Fruit fly (Drosophila melanogaster) whole organism, adult: Measurements from ENCODE around the gene CG8064.
A peak's percentile ranks its signal among the peaks of the same experiment; 100 is the strongest.

Experiments used
- CG11617 ChIP-seq: fragments of 200-800 bp; sonication (Bioruptor generic); optimal IDR thresholded peaks from 2 replicates; lab custom pipeline; 2017; ENCODE audit warnings: mild to moderate bottlenecking, missing biosample characterization, missing genetic modification reagents, missing genetic modification characterization
- CG12768 ChIP-seq: fragments of 200-800 bp; sonication (Bioruptor generic); optimal IDR thresholded peaks from 2 replicates; lab custom pipeline; 2017; ENCODE audit warnings: missing biosample characterization, missing genetic modification characterization, mild to moderate bottlenecking, moderate library complexity, missing genetic modification reagents
- CG14711 ChIP-seq: fragments of 200-800 bp; sonication (Bioruptor generic); optimal IDR thresholded peaks from 2 replicates; lab custom pipeline; 2018; ENCODE audit warnings: missing biosample characterization, mild to moderate bottlenecking, missing genetic modification characterization, moderate library complexity
- CG1620 ChIP-seq: fragments of 200-800 bp; sonication (Bioruptor generic); optimal IDR thresholded peaks from 2 replicates; lab custom pipeline; 2016; ENCODE audit warnings: missing biosample characterization, missing genetic modification characterization
- CG33017 ChIP-seq: fragments of 200-800 bp; sonication (Bioruptor generic); optimal IDR thresholded peaks from 2 replicates; lab custom pipeline; 2018; ENCODE audit warnings: missing biosample characterization, mild to moderate bottlenecking, missing genetic modification characterization, moderate library complexity
- CG5204 ChIP-seq: fragments of 200-800 bp; sonication (Bioruptor generic); optimal IDR thresholded peaks from 2 replicates; lab custom pipeline; 2016; ENCODE audit warnings: missing biosample characterization, missing genetic modification characterization
- CG7045 ChIP-seq: fragments of 200-800 bp; sonication (Bioruptor generic); optimal IDR thresholded peaks from 2 replicates; lab custom pipeline; 2017; ENCODE audit warnings: missing biosample characterization, mild to moderate bottlenecking, missing genetic modification characterization
- CG7101 ChIP-seq: fragments of 200-800 bp; sonication (Bioruptor generic); optimal IDR thresholded peaks from 2 replicates; lab custom pipeline; 2018; ENCODE audit warnings: missing biosample characterization, mild to moderate bottlenecking, missing genetic modification characterization, moderate library complexity
- Clk ChIP-seq: fragments of 200-800 bp; sonication (Bioruptor generic); optimal IDR thresholded peaks from 2 replicates; lab custom pipeline; 2017; ENCODE audit warnings: missing biosample characterization, missing genetic modification characterization
- Crg-1 ChIP-seq: fragments of 200-800 bp; sonication (Bioruptor generic); optimal IDR thresholded peaks from 2 replicates; lab custom pipeline; 2016; ENCODE audit warnings: missing biosample characterization, missing genetic modification characterization
- Hr96 ChIP-seq: fragments of 200-800 bp; sonication (Bioruptor generic); optimal IDR thresholded peaks from 2 replicates; lab custom pipeline; 2016; ENCODE audit warnings: missing biosample characterization, missing genetic modification characterization
- Mnt ChIP-seq: fragments of 200-800 bp; sonication (Bioruptor generic); optimal IDR thresholded peaks from 2 replicates; lab custom pipeline; 2016; ENCODE audit warnings: missing biosample characterization, mild to moderate bottlenecking, missing genetic modification characterization
- bab1 ChIP-seq: fragments of 200-800 bp; sonication (Bioruptor generic); optimal IDR thresholded peaks from 3 replicates; lab custom pipeline; 2019; ENCODE audit warnings: missing biosample characterization, mild to moderate bottlenecking, missing genetic modification characterization, moderate library complexity
- cic ChIP-seq: fragments of 200-800 bp; sonication (Bioruptor generic); optimal IDR thresholded peaks from 2 replicates; lab custom pipeline; 2017; ENCODE audit warnings: missing biosample characterization, mild to moderate bottlenecking, missing genetic modification characterization, moderate library complexity
- cnc ChIP-seq, 2 experiments: fragments of >200 bp; optimal IDR thresholded peaks; 2 replicates each; lab custom pipeline; 2017
- kay ChIP-seq: fragments of 200-800 bp; sonication (Bioruptor generic); peaks from one replicate; lab custom pipeline; 2016; ENCODE audit warnings: missing biosample characterization, missing genetic modification characterization, borderline replicate concordance
- ovo ChIP-seq: fragments of 200-800 bp; sonication (Bioruptor generic); optimal IDR thresholded peaks from 2 replicates; lab custom pipeline; 2016; ENCODE audit warnings: missing biosample characterization, missing genetic modification characterization
- pad ChIP-seq: fragments of 200-800 bp; sonication (Bioruptor generic); optimal IDR thresholded peaks from 3 replicates; lab custom pipeline; 2017; ENCODE audit warnings: missing biosample characterization, missing genetic modification characterization, mild to moderate bottlenecking, moderate library complexity, missing genetic modification reagents
- tj ChIP-seq: fragments of 200-800 bp; sonication (Bioruptor generic); optimal IDR thresholded peaks from 3 replicates; lab custom pipeline; 2017; ENCODE audit warnings: missing biosample characterization, mild to moderate bottlenecking, missing genetic modification characterization, moderate library complexity
- toe ChIP-seq: fragments of 200-800 bp; sonication (Bioruptor generic); optimal IDR thresholded peaks from 2 replicates; lab custom pipeline; 2016; ENCODE audit warnings: missing biosample characterization, missing genetic modification characterization

Gene CG8064

dm6 chr3R:18297444-18298297 lies 14.2 kb downstream of the CG8064 start:
- TF ChIP-seq kay (GFP tag; lab: Kevin White, UChicago) (peak; percentile 96), ovo (GFP tag; lab: Kevin White, UChicago) (no peak)

- TF ChIP-seq Hr96: peak; percentile 29
- TF ChIP-seq cic (GFP tag; lab: Kevin White, UChicago): peak; percentile 55
- TF ChIP-seq CG33017 (tag; lab: Kevin White, UChicago): peak; percentile 11
- TF ChIP-seq CG11617 (GFP tag; lab: Kevin White, UChicago): no peak
- peak; percentile 41 for TF ChIP-seq ovo (GFP tag; lab: Kevin White, UChicago)
- no peak for TF ChIP-seq kay (GFP tag; lab: Kevin White, UChicago)
- peak; percentile 56 for TF ChIP-seq toe
- no peak for TF ChIP-seq cnc (optimal IDR thresholded peaks at IDR 0.05; lab: Kevin White, UChicago)
- peak; percentile 78 for TF ChIP-seq Mnt (GFP tag; lab: Kevin White, UChicago)
- TF ChIP-seq Crg-1 (GFP tag; lab: Kevin White, UChicago): no peak
- peak; percentile 6 for TF ChIP-seq tj
- TF ChIP-seq CG7045: peak; percentile 61
- TF ChIP-seq bab1 (GFP tag; lab: Kevin White, UChicago): no peak
- no peak for TF ChIP-seq CG5204
- peak; percentile 40 for TF ChIP-seq pad
- peak; percentile 54 for TF ChIP-seq CG7101 (tag; lab: Kevin White, UChicago)
- no peak for TF ChIP-seq Clk (GFP tag; lab: Kevin White, UChicago)
- peak; percentile 18 for TF ChIP-seq CG12768 (GFP tag; lab: Kevin White, UChicago)
- TF ChIP-seq CG1620 (GFP tag; lab: Kevin White, UChicago): peak; percentile 28
- TF ChIP-seq CG14711 (tag; lab: Kevin White, UChicago): peak; percentile 26
Measured at dm6 chr3R:18298298-18298899, 14.9 kb downstream of the CG8064 start.

dm6 chr3R:18298900-18299321 lies 15.5 kb downstream of the CG8064 start, which contains the start of gene Dlc90F:
Gene Dlc90F (plus strand): TSS chr3R:18299229.
- TF ChIP-seq CG33017 (tag; lab: Kevin White, UChicago) (peak; percentile 45), bab1 (GFP tag; lab: Kevin White, UChicago) (peak; percentile 69), CG7101 (tag; lab: Kevin White, UChicago) (peak; percentile 71), kay (GFP tag; lab: Kevin White, UChicago) (peak; percentile 93), CG7045 (peak; percentile 35), Mnt (GFP tag; lab: Kevin White, UChicago) (peak; percentile 66), CG14711 (tag; lab: Kevin White, UChicago) (peak; percentile 59), Crg-1 (GFP tag; lab: Kevin White, UChicago) (peak; percentile 72), CG5204 (no peak), pad (peak; percentile 36), Clk (GFP tag; lab: Kevin White, UChicago) (peak; percentile 39), CG12768 (GFP tag; lab: Kevin White, UChicago) (peak; percentile 49), ovo (GFP tag; lab: Kevin White, UChicago) (peak; percentile 45), cnc (optimal IDR thresholded peaks at IDR 0.05; lab: Kevin White, UChicago) (no peak), Hr96 (peak; percentile 79), tj (peak; percentile 47), cic (GFP tag; lab: Kevin White, UChicago) (no peak), CG1620 (GFP tag; lab: Kevin White, UChicago) (peak; percentile 57), toe (peak; percentile 85), CG11617 (GFP tag; lab: Kevin White, UChicago) (peak; percentile 61)

- TF ChIP-seq Mnt (GFP tag; lab: Kevin White, UChicago): peak; percentile 99
- peak; percentile 8 for TF ChIP-seq Crg-1 (GFP tag; lab: Kevin White, UChicago)
- no peak for TF ChIP-seq CG33017 (tag; lab: Kevin White, UChicago)
Measured at dm6 chr3R:18301569-18301968, 18.1 kb downstream of the CG8064 start, which contains the start of gene Polr1E. Gene Polr1E (minus strand): TSS chr3R:18301728.

- no peak for TF ChIP-seq Crg-1 (GFP tag; lab: Kevin White, UChicago)
- TF ChIP-seq CG7101 (tag; lab: Kevin White, UChicago): no peak
- TF ChIP-seq CG5204: no peak
- no peak for TF ChIP-seq Hr96
- no peak for TF ChIP-seq Clk (GFP tag; lab: Kevin White, UChicago)
- TF ChIP-seq toe: no peak
- TF ChIP-seq Mnt (GFP tag; lab: Kevin White, UChicago): no peak
- no peak for TF ChIP-seq ovo (GFP tag; lab: Kevin White, UChicago)
- no peak for TF ChIP-seq bab1 (GFP tag; lab: Kevin White, UChicago)
- no peak for TF ChIP-seq pad
Measured at dm6 chr3R:18302749-18303148, 19.3 kb downstream of the CG8064 start, which contains the start of gene CG7126. Gene CG7126 (minus strand): TSS chr3R:18302849.

dm6 chr3R:18309910-18310309 lies 26.4 kb downstream of the CG8064 start:
- TF ChIP-seq CG12768 (GFP tag; lab: Kevin White, UChicago) (no peak), bab1 (GFP tag; lab: Kevin White, UChicago) (no peak), Hr96 (no peak), CG5204 (no peak), cnc (optimal IDR thresholded peaks at IDR 0.05; lab: Kevin White, UChicago) (no peak), kay (GFP tag; lab: Kevin White, UChicago) (no peak), pad (no peak), cic (GFP tag; lab: Kevin White, UChicago) (no peak), Clk (GFP tag; lab: Kevin White, UChicago) (no peak)
